Worm (Caenorhabditis elegans): ENCODE results near the gene C36A4.11.

The C36A4.11 gene

ce11 chrIII:3800934-3801252, 39.5 kb upstream of the C36A4.11 start:
- TF ChIP-seq M03D4.4 (tag; optimal IDR thresholded peaks at IDR 0.05): no peak

ce11 chrIII:3801379-3801894, 38.9 kb upstream of the C36A4.11 start:
- TF ChIP-seq zip-8 (tag; optimal IDR thresholded peaks at IDR 0.05) (peak; percentile 33), mep-1 (tag; optimal IDR thresholded peaks at IDR 0.05) (peak; percentile 66), flh-1 (GFP tag; optimal IDR thresholded peaks at IDR 0.05) (no peak), sem-2 (GFP tag; optimal IDR thresholded peaks at IDR 0.05) (no peak), ces-1 (GFP tag; optimal IDR thresholded peaks at IDR 0.05) (peak; percentile 97), tbx-8 (GFP tag; optimal IDR thresholded peaks at IDR 0.05) (no peak), cnd-1 (tag; optimal IDR thresholded peaks at IDR 0.05) (peak; percentile 67), sptf-1 (tag; optimal IDR thresholded peaks at IDR 0.05) (peak; percentile 80), ceh-39 (tag; optimal IDR thresholded peaks at IDR 0.05) (peak; percentile 57), ztf-11 (tag; optimal IDR thresholded peaks at IDR 0.05) (peak; percentile 65), elt-3 (tag; optimal IDR thresholded peaks at IDR 0.05) (peak; percentile 50), nhr-237 (tag; optimal IDR thresholded peaks at IDR 0.05) (peak; percentile 95), ceh-83 (GFP tag; optimal IDR thresholded peaks at IDR 0.05) (no peak), lin-32 (GFP tag; optimal IDR thresholded peaks at IDR 0.05) (peak; percentile 1), lsy-2 (tag; optimal IDR thresholded peaks at IDR 0.05) (peak; percentile 86), pha-4 (tag; optimal IDR thresholded peaks at IDR 0.05) (peak; percentile 93), nhr-76 (tag; optimal IDR thresholded peaks at IDR 0.05) (no peak), M03D4.4 (tag; optimal IDR thresholded peaks at IDR 0.05) (peak; percentile 40), unc-120 (tag; optimal IDR thresholded peaks at IDR 0.05; ENCODE audit: poor library complexity, severe bottlenecking) (peak; percentile 72), unc-62 (GFP tag; optimal IDR thresholded peaks at IDR 0.05) (peak; percentile 88), ceh-43 (GFP tag; optimal IDR thresholded peaks at IDR 0.05) (no peak), snpc-4 (tag; optimal IDR thresholded peaks at IDR 0.05) (no peak), nhr-28 (tag; optimal IDR thresholded peaks at IDR 0.05) (peak; percentile 45), lin-13 (tag; optimal IDR thresholded peaks at IDR 0.05) (peak; percentile 39), unc-39 (tag; optimal IDR thresholded peaks at IDR 0.05) (no peak), mls-2 (tag; optimal IDR thresholded peaks at IDR 0.05) (peak; percentile 76), blmp-1 (tag; optimal IDR thresholded peaks at IDR 0.05) (peak; percentile 29), hlh-1 (tag; optimal IDR thresholded peaks at IDR 0.05) (peak; percentile 93), mab-5 (tag; optimal IDR thresholded peaks at IDR 0.05) (no peak), nhr-2 (tag; optimal IDR thresholded peaks at IDR 0.05) (peak; percentile 65), nhr-12 (tag; optimal IDR thresholded peaks at IDR 0.05) (peak; percentile 51), drap-1 (GFP tag; optimal IDR thresholded peaks at IDR 0.05) (peak; percentile 70), ham-2 (GFP tag; optimal IDR thresholded peaks at IDR 0.05) (peak; percentile 86), bed-3 (GFP tag; optimal IDR thresholded peaks at IDR 0.05) (no peak), elt-1 (tag; optimal IDR thresholded peaks at IDR 0.05; ENCODE audit: borderline replicate concordance, insufficient read depth) (no peak)

- TF ChIP-seq lsy-2 (tag; optimal IDR thresholded peaks at IDR 0.05) (no peak), ceh-83 (GFP tag; optimal IDR thresholded peaks at IDR 0.05) (no peak), unc-39 (tag; optimal IDR thresholded peaks at IDR 0.05) (no peak), elt-1 (tag; optimal IDR thresholded peaks at IDR 0.05; ENCODE audit: borderline replicate concordance, insufficient read depth) (no peak), ces-1 (GFP tag; optimal IDR thresholded peaks at IDR 0.05) (no peak), nhr-2 (tag; optimal IDR thresholded peaks at IDR 0.05) (no peak), flh-1 (GFP tag; optimal IDR thresholded peaks at IDR 0.05) (no peak), mls-2 (tag; optimal IDR thresholded peaks at IDR 0.05) (no peak), nhr-237 (tag; optimal IDR thresholded peaks at IDR 0.05) (no peak), hlh-1 (tag; optimal IDR thresholded peaks at IDR 0.05) (no peak), tbx-8 (GFP tag; optimal IDR thresholded peaks at IDR 0.05) (no peak), zip-8 (tag; optimal IDR thresholded peaks at IDR 0.05) (no peak), ceh-39 (tag; optimal IDR thresholded peaks at IDR 0.05) (no peak), bed-3 (GFP tag; optimal IDR thresholded peaks at IDR 0.05) (no peak), ceh-43 (GFP tag; optimal IDR thresholded peaks at IDR 0.05) (no peak), nhr-76 (tag; optimal IDR thresholded peaks at IDR 0.05) (no peak), lin-13 (tag; optimal IDR thresholded peaks at IDR 0.05) (no peak)
Observed at ce11 chrIII:3803113-3803512, 37.3 kb upstream of the C36A4.11 start.

- TF ChIP-seq drap-1 (GFP tag; optimal IDR thresholded peaks at IDR 0.05): no peak
- TF ChIP-seq nhr-76 (tag; optimal IDR thresholded peaks at IDR 0.05): no peak
- no peak for TF ChIP-seq nhr-28 (tag; optimal IDR thresholded peaks at IDR 0.05)
- no peak for TF ChIP-seq tbx-8 (GFP tag; optimal IDR thresholded peaks at IDR 0.05)
- TF ChIP-seq mep-1 (tag; optimal IDR thresholded peaks at IDR 0.05): no peak
- TF ChIP-seq cnd-1 (tag; optimal IDR thresholded peaks at IDR 0.05): no peak
- no peak for TF ChIP-seq lsy-2 (tag; optimal IDR thresholded peaks at IDR 0.05)
- no peak for TF ChIP-seq mls-2 (tag; optimal IDR thresholded peaks at IDR 0.05)
- TF ChIP-seq flh-1 (GFP tag; optimal IDR thresholded peaks at IDR 0.05): no peak
- TF ChIP-seq unc-120 (tag; optimal IDR thresholded peaks at IDR 0.05; ENCODE audit: poor library complexity, severe bottlenecking): no peak
- TF ChIP-seq nhr-237 (tag; optimal IDR thresholded peaks at IDR 0.05): no peak
- TF ChIP-seq mab-5 (tag; optimal IDR thresholded peaks at IDR 0.05): no peak
- no peak for TF ChIP-seq elt-1 (tag; optimal IDR thresholded peaks at IDR 0.05; ENCODE audit: borderline replicate concordance, insufficient read depth)
- no peak for TF ChIP-seq unc-62 (GFP tag; optimal IDR thresholded peaks at IDR 0.05)
- TF ChIP-seq sem-2 (GFP tag; optimal IDR thresholded peaks at IDR 0.05): no peak
- no peak for TF ChIP-seq ces-1 (GFP tag; optimal IDR thresholded peaks at IDR 0.05)
- TF ChIP-seq elt-3 (tag; optimal IDR thresholded peaks at IDR 0.05): no peak
- no peak for TF ChIP-seq bed-3 (GFP tag; optimal IDR thresholded peaks at IDR 0.05)
- TF ChIP-seq nhr-2 (tag; optimal IDR thresholded peaks at IDR 0.05): no peak
Observed at ce11 chrIII:3804422-3804821, 36.0 kb upstream of the C36A4.11 start, which contains the start of gene xbx-5. TSS of gene xbx-5 (minus strand) at chrIII:3804477.
